Fruit fly (Drosophila melanogaster): ENCODE data around the gene mid.

The mid gene

DNA sequence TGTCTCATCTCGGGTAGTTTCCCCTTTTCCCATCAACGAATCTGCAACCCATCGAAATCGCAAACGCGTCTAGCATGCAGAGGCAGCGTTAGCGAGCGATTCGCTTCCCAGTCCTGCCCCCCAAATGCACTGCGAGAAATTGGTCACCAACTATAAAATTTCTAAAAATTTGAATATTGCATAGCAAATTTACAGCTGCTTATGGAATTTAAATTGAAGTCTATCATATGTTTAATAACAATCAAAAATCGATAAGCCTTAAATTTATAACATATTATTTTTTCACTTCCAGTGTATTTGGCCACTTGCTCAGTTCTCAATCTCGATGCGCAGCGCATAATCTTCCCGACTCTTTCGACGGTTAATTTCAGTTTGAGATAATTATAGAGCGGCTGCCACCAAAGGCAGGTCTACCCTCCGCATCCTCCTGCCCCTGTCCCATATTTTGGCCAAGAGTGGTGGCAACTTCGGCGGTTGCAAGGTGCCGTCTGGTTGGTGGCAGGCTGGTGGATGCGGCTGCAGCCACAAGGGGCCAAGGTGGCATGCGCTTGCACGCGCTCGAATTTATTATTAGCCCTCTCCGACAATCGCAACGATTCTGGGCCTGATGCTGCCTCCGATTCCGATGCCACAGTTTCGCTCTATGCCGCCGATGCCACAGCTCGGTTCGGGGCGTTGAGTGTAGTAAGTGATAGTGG is 34.4 kb upstream of the mid start (continued):
- no peak for TF ChIP-seq CG2875 (GFP tag; optimal IDR thresholded peaks at IDR 0.05)
- no peak for TF ChIP-seq CG12299 (tag; optimal IDR thresholded peaks at IDR 0.05)
- TF ChIP-seq pnt (GFP tag; optimal IDR thresholded peaks at IDR 0.05), result no peak
- peak; percentile 44 for TF ChIP-seq CG30431 (GFP tag; optimal IDR thresholded peaks at IDR 0.05)
- TF ChIP-seq toy (GFP tag; IDR thresholded peaks at IDR 0.05), result no peak
- TF ChIP-seq CG3847 (GFP tag; IDR thresholded peaks at IDR 0.05), result no peak
- TF ChIP-seq Hr39 (optimal IDR thresholded peaks at IDR 0.05), result no peak
- no peak for TF ChIP-seq so (GFP tag; IDR thresholded peaks at IDR 0.05)
- TF ChIP-seq CG17912 (GFP tag; optimal IDR thresholded peaks at IDR 0.05), result no peak
- TF ChIP-seq CG9932 (GFP tag; IDR thresholded peaks at IDR 0.05), result no peak
- TF ChIP-seq CG1529 (GFP tag; optimal IDR thresholded peaks at IDR 0.05), result no peak
- no peak for TF ChIP-seq Sin3A (optimal IDR thresholded peaks at IDR 0.05)
- TF ChIP-seq CG5953 (GFP tag; IDR thresholded peaks at IDR 0.05), result no peak
- no peak for TF ChIP-seq slbo (GFP tag; IDR thresholded peaks at IDR 0.05)
- no peak for TF ChIP-seq CG34422 (GFP tag; IDR thresholded peaks at IDR 0.05)
- no peak for TF ChIP-seq C15 (GFP tag; IDR thresholded peaks at IDR 0.05)
- TF ChIP-seq Tbp (GFP tag; optimal IDR thresholded peaks at IDR 0.05), result no peak
- TF ChIP-seq Stat92E (GFP tag; optimal IDR thresholded peaks at IDR 0.05), result no peak
- no peak for TF ChIP-seq sima (GFP tag; optimal IDR thresholded peaks at IDR 0.05)
- TF ChIP-seq CG18011 (GFP tag; optimal IDR thresholded peaks at IDR 0.05), result no peak
- peak; percentile 65 for TF ChIP-seq Blimp-1 (GFP tag; optimal IDR thresholded peaks at IDR 0.05)
- no peak for TF ChIP-seq CG12104 (GFP tag; optimal IDR thresholded peaks at IDR 0.05)
- TF ChIP-seq nau (GFP tag; optimal IDR thresholded peaks at IDR 0.05), result no peak
- no peak for TF ChIP-seq luna (GFP tag; optimal IDR thresholded peaks at IDR 0.05)
- TF ChIP-seq fd96Cb (tag; optimal IDR thresholded peaks at IDR 0.05), result peak; percentile 43
- TF ChIP-seq CG4707 (GFP tag; optimal IDR thresholded peaks at IDR 0.05), result no peak
- no peak for TF ChIP-seq NfI (GFP tag; optimal IDR thresholded peaks at IDR 0.05)
- TF ChIP-seq CG1647 (GFP tag; optimal IDR thresholded peaks at IDR 0.05), result no peak
- no peak for TF ChIP-seq lab (GFP tag; optimal IDR thresholded peaks at IDR 0.05)
- TF ChIP-seq CG9609 (GFP tag; optimal IDR thresholded peaks at IDR 0.05), result no peak
- TF ChIP-seq eve (GFP tag; optimal IDR thresholded peaks at IDR 0.05), result no peak
- TF ChIP-seq CG2129 (GFP tag; IDR thresholded peaks at IDR 0.05; ENCODE audit: partially characterized antibody), result no peak
- TF ChIP-seq pho (GFP tag; optimal IDR thresholded peaks at IDR 0.05), result no peak
- no peak for TF ChIP-seq CG17186 (GFP tag; optimal IDR thresholded peaks at IDR 0.05)
- TF ChIP-seq crc (GFP tag; optimal IDR thresholded peaks at IDR 0.05), result no peak
- TF ChIP-seq her (GFP tag; optimal IDR thresholded peaks at IDR 0.05), result no peak
- no peak for TF ChIP-seq Vsx1 (GFP tag; optimal IDR thresholded peaks at IDR 0.05)
- peak; percentile 78 to 79 for TF ChIP-seq bsh (GFP tag; optimal IDR thresholded peaks at IDR 0.05)
- no peak for TF ChIP-seq pan (optimal IDR thresholded peaks at IDR 0.05)
- peak in 1 of 2 experiments; percentile 35 for TF ChIP-seq pan (GFP tag; optimal IDR thresholded peaks at IDR 0.05 in 1 of 2, IDR thresholded peaks at IDR 0.05 in 1 of 2)
- no peak for TF ChIP-seq Camta (GFP tag; optimal IDR thresholded peaks at IDR 0.05)
- TF ChIP-seq CG2889 (GFP tag; IDR thresholded peaks at IDR 0.05), result no peak
- TF ChIP-seq Chrac-16 (GFP tag; optimal IDR thresholded peaks at IDR 0.05), result peak; percentile 4
- TF ChIP-seq CG12769 (tag; optimal IDR thresholded peaks at IDR 0.05), result no peak
- no peak for TF ChIP-seq CG17612 (GFP tag; IDR thresholded peaks at IDR 0.05)
- no peak for TF ChIP-seq Nf-YA (GFP tag; IDR thresholded peaks at IDR 0.05)
- no peak for TF ChIP-seq CrebB (tag; optimal IDR thresholded peaks at IDR 0.05)
- peak; percentile 12; the same call in 1 of the 2 replicates for TF ChIP-seq sisA (GFP tag; IDR thresholded peaks at IDR 0.05)
- TF ChIP-seq sc (optimal IDR thresholded peaks at IDR 0.05), result no peak
- TF ChIP-seq sc (GFP tag; optimal IDR thresholded peaks at IDR 0.05), result peak; percentile 41
- peak; percentile 28 for TF ChIP-seq grau (tag; optimal IDR thresholded peaks at IDR 0.05)
- TF ChIP-seq CG13424 (tag; optimal IDR thresholded peaks at IDR 0.05), result peak; percentile 50

Data from whole organism, embryonic.